Worm (Caenorhabditis elegans): ENCODE data around the gene chd-3.

Gene chd-3

ce11 chrX:12876795-12877530 lies 24.6 kb upstream of the chd-3 start, which contains the start of gene bcat-1 (continued):
- TF ChIP-seq mab-9 (GFP tag; IDR thresholded peaks at IDR 0.05): 0 out of 2 replicates have a peak, but pooled peaks have one; percentile 6
- peak; percentile 55 for TF ChIP-seq dsc-1 (tag; optimal IDR thresholded peaks at IDR 0.05)
- peak; percentile 71 for TF ChIP-seq nhr-20 (tag; optimal IDR thresholded peaks at IDR 0.05)
- TF ChIP-seq fkh-8 (tag; optimal IDR thresholded peaks at IDR 0.05): peak; percentile 89
- peak; percentile 95 for TF ChIP-seq lin-14 (GFP tag; optimal IDR thresholded peaks at IDR 0.05)
- TF ChIP-seq ceh-90 (tag; optimal IDR thresholded peaks at IDR 0.05): no peak
- TF ChIP-seq sup-37 (GFP tag; optimal IDR thresholded peaks at IDR 0.05): peak; percentile 52
- no peak for TF ChIP-seq zag-1 (tag; optimal IDR thresholded peaks at IDR 0.05)
- TF ChIP-seq jun-1 (tag; optimal IDR thresholded peaks at IDR 0.05): peak; percentile 56
- TF ChIP-seq unc-130 (tag; optimal IDR thresholded peaks at IDR 0.05): no peak
- TF ChIP-seq ets-5 (GFP tag; IDR thresholded peaks at IDR 0.05): no peak
- TF ChIP-seq dpl-1 (GFP tag; optimal IDR thresholded peaks at IDR 0.05): no peak
- no peak for TF ChIP-seq unc-62 (GFP tag; optimal IDR thresholded peaks at IDR 0.05)
- peak; percentile 55 for TF ChIP-seq pax-3 (tag; optimal IDR thresholded peaks at IDR 0.05)
- TF ChIP-seq efl-3 (GFP tag; optimal IDR thresholded peaks at IDR 0.05): no peak
- no peak for TF ChIP-seq C04F5.9 (tag; optimal IDR thresholded peaks at IDR 0.05)
- TF ChIP-seq ceh-82 (tag; optimal IDR thresholded peaks at IDR 0.05): peak; percentile 9 to 62 (median 61)
- TF ChIP-seq tbx-2 (tag; optimal IDR thresholded peaks at IDR 0.05): peak; percentile 77
- TF ChIP-seq lin-35 (GFP tag; optimal IDR thresholded peaks at IDR 0.05): peak in 1 of 2 experiments; percentile 21
- no peak for TF ChIP-seq elt-3 (tag; optimal IDR thresholded peaks at IDR 0.05)
- no peak for TF ChIP-seq nhr-76 (tag; optimal IDR thresholded peaks at IDR 0.05)
- TF ChIP-seq fos-1 (tag; optimal IDR thresholded peaks at IDR 0.05): no peak
- no peak for TF ChIP-seq nhr-11 (tag; optimal IDR thresholded peaks at IDR 0.05)
- peak; percentile 68 for TF ChIP-seq snu-23 (GFP tag; optimal IDR thresholded peaks at IDR 0.05)
- TF ChIP-seq lin-13 (GFP tag; optimal IDR thresholded peaks at IDR 0.05): no peak

- TF ChIP-seq pqm-1 (tag; optimal IDR thresholded peaks at IDR 0.05) (no peak), unc-130 (tag; optimal IDR thresholded peaks at IDR 0.05) (peak; percentile 13), nhr-85 (tag) (peak; percentile 73), sup-37 (GFP tag; optimal IDR thresholded peaks at IDR 0.05) (no peak), fkh-8 (tag; optimal IDR thresholded peaks at IDR 0.05) (peak; percentile 54), zip-4 (GFP tag; optimal IDR thresholded peaks at IDR 0.05) (no peak), lin-35 (GFP tag; optimal IDR thresholded peaks at IDR 0.05) (peak in 1 of 2 experiments; percentile 20), irx-1 (tag; optimal IDR thresholded peaks at IDR 0.05) (peak; percentile 11), sox-4 (tag; optimal IDR thresholded peaks at IDR 0.05) (no peak), fkh-10 (GFP tag; optimal IDR thresholded peaks at IDR 0.05) (peak; percentile 17), hlh-17 (GFP tag; optimal IDR thresholded peaks at IDR 0.05; ENCODE audit: borderline replicate concordance) (no peak), snu-23 (GFP tag; optimal IDR thresholded peaks at IDR 0.05) (peak; percentile 6), mef-2 (tag; optimal IDR thresholded peaks at IDR 0.05) (no peak), nhr-77 (tag; optimal IDR thresholded peaks at IDR 0.05) (no peak), lin-14 (GFP tag; optimal IDR thresholded peaks at IDR 0.05) (peak; percentile 41), ztf-11 (tag; optimal IDR thresholded peaks at IDR 0.05) (no peak), ceh-63 (GFP tag; optimal IDR thresholded peaks at IDR 0.05) (no peak), elt-2 (tag; optimal IDR thresholded peaks at IDR 0.05) (peak; percentile 34), mdl-1 (tag; optimal IDR thresholded peaks at IDR 0.05) (peak in 1 of 2 experiments; percentile 69), rnt-1 (tag; optimal IDR thresholded peaks at IDR 0.05) (peak; percentile 18), aly-2 (tag; optimal IDR thresholded peaks at IDR 0.05) (no peak), egl-27 (tag; optimal IDR thresholded peaks at IDR 0.05) (no peak), ceh-88 (GFP tag; IDR thresholded peaks at IDR 0.05) (no peak), nhr-71 (tag; optimal IDR thresholded peaks at IDR 0.05) (peak; percentile 72), hlh-4 (tag; optimal IDR thresholded peaks at IDR 0.05) (no peak), elt-3 (tag; optimal IDR thresholded peaks at IDR 0.05) (no peak), skn-1 (tag; optimal IDR thresholded peaks at IDR 0.05) (peak; percentile 18), mab-9 (GFP tag; IDR thresholded peaks at IDR 0.05) (no peak), nhr-12 (tag; optimal IDR thresholded peaks at IDR 0.05) (no peak), ceh-90 (tag; optimal IDR thresholded peaks at IDR 0.05) (no peak), nhr-20 (tag; optimal IDR thresholded peaks at IDR 0.05) (peak; percentile 50), ces-1 (GFP tag; optimal IDR thresholded peaks at IDR 0.05) (no peak), tbx-2 (tag; optimal IDR thresholded peaks at IDR 0.05) (no peak), ztf-4 (tag; optimal IDR thresholded peaks at IDR 0.05) (peak; percentile 23), lin-15B (tag; optimal IDR thresholded peaks at IDR 0.05) (no peak)
Observed at ce11 chrX:12875649-12876048, 23.2 kb upstream of the chd-3 start.

All from whole organism, L1 larva.